Worm (Caenorhabditis elegans) whole organism, late embryonic: ENCODE measurements around the gene F55A4.7.

Source experiments
- ahr-1 ChIP-seq: sonication (generic microtip); optimal IDR thresholded peaks from 2 replicates; lab custom pipeline; 2016; ENCODE audit warnings: missing genetic modification characterization, missing compliant biosample characterization
- che-1 ChIP-seq: sonication (generic microtip); optimal IDR thresholded peaks from 2 replicates; lab custom pipeline; 2016; ENCODE audit warnings: mild to moderate bottlenecking, missing genetic modification characterization, missing compliant biosample characterization
- elt-2 ChIP-seq: sonication (generic microtip); optimal IDR thresholded peaks from 2 replicates; lab custom pipeline; 2016; ENCODE audit warnings: missing genetic modification reagents, missing genetic modification characterization, missing compliant biosample characterization
- fkh-10 ChIP-seq: fragments of 150-350 bp; optimal IDR thresholded peaks from 2 replicates; lab custom pipeline; 2014; ENCODE audit warnings: missing biosample characterization, missing genetic modification reagents, missing genetic modification characterization
- lin-11 ChIP-seq: fragments of 200-800 bp; sonication (Bioruptor generic); optimal IDR thresholded peaks from 2 replicates; lab custom pipeline; 2018; ENCODE audit warnings: mild to moderate bottlenecking, missing genetic modification characterization, missing compliant biosample characterization
- nfya-1 ChIP-seq: sonication (generic microtip); optimal IDR thresholded peaks from 2 replicates; lab custom pipeline; 2017; ENCODE audit warnings: missing genetic modification characterization, mild to moderate bottlenecking, missing compliant biosample characterization, antibody characterized with exemption, moderate library complexity
- nhr-11 ChIP-seq: fragments of 150-350 bp; optimal IDR thresholded peaks from 2 replicates; lab custom pipeline; 2014; ENCODE audit warnings: missing biosample characterization, missing genetic modification characterization
- odd-2 ChIP-seq: sonication (generic microtip); optimal IDR thresholded peaks from 2 replicates; lab custom pipeline; 2017; ENCODE audit warnings: antibody characterized with exemption, mild to moderate bottlenecking, missing genetic modification characterization, missing compliant biosample characterization
- pqm-1 ChIP-seq: sonication (generic microtip); optimal IDR thresholded peaks from 2 replicates; lab custom pipeline; 2016; ENCODE audit warnings: missing genetic modification characterization, missing compliant biosample characterization
- syd-9 ChIP-seq: sonication (generic microtip); optimal IDR thresholded peaks from 2 replicates; lab custom pipeline; 2016; ENCODE audit warnings: mild to moderate bottlenecking, missing genetic modification characterization, moderate library complexity, missing compliant biosample characterization

- no peak for TF ChIP-seq ahr-1 (tag; lab: Kevin White, UChicago)
- TF ChIP-seq syd-9 (tag; lab: Kevin White, UChicago): no peak
- TF ChIP-seq fkh-10 (GFP tag; lab: Kevin White, UChicago): no peak
- TF ChIP-seq odd-2 (tag; lab: Kevin White, UChicago): no peak
- TF ChIP-seq lin-11 (tag; lab: Kevin White, UChicago): no peak
- TF ChIP-seq elt-2: no peak
- no peak for TF ChIP-seq che-1 (tag; lab: Kevin White, UChicago)
- no peak for TF ChIP-seq pqm-1
- TF ChIP-seq nhr-11 (tag; lab: Kevin White, UChicago): no peak
- TF ChIP-seq nfya-1 (tag; lab: Kevin White, UChicago): no peak
These were observed 47.0 kb downstream of the F55A4.7 start, which contains the start of the genes C09E10.3 and dgk-1 for ce11 chrX:991274-991673.
